Worm (Caenorhabditis elegans): ENCODE results near the gene fbxb-85.

Gene fbxb-85

ce11 chrIII:10818364-10818763, 30.4 kb downstream of the fbxb-85 start:
- TF ChIP-seq Y53F4B.3 (GFP tag; IDR thresholded peaks at IDR 0.05) (no peak), sea-2 (GFP tag; IDR thresholded peaks at IDR 0.05) (no peak), let-526 (GFP tag; IDR thresholded peaks at IDR 0.05) (peak; percentile 14; the same call in 1 of the 2 replicates), ZK185.1 (tag; optimal IDR thresholded peaks at IDR 0.05; ENCODE audit: poor library complexity, severe bottlenecking) (peak; percentile 69), madf-6 (GFP tag; IDR thresholded peaks at IDR 0.05) (peak; percentile 49), nhr-120 (GFP tag; IDR thresholded peaks at IDR 0.05) (no peak), rpc-1 (optimal IDR thresholded peaks at IDR 0.05) (no peak), rpc-1 (tag; optimal IDR thresholded peaks at IDR 0.05) (no peak), ztf-18 (tag; optimal IDR thresholded peaks at IDR 0.05) (peak; percentile 19), ceh-79 (tag; optimal IDR thresholded peaks at IDR 0.05) (no peak), F10E7.11 (tag; optimal IDR thresholded peaks at IDR 0.05) (no peak), Y95B8A.8 (GFP tag; IDR thresholded peaks at IDR 0.05) (0 out of 2 replicates have a peak, but pooled peaks have one; percentile 34), ztf-28 (GFP tag; IDR thresholded peaks at IDR 0.05) (no peak), snpc-4 (GFP tag; optimal IDR thresholded peaks at IDR 0.05) (peak; percentile 5), snpc-4 (tag; optimal IDR thresholded peaks at IDR 0.05) (peak in 2 of 4 experiments; percentile 30 to 31), madf-10 (tag; optimal IDR thresholded peaks at IDR 0.05) (peak; percentile 10), ceh-40 (GFP tag; IDR thresholded peaks at IDR 0.05) (no peak), attf-5 (GFP tag; optimal IDR thresholded peaks at IDR 0.05) (peak; percentile 49), lag-1 (GFP tag; IDR thresholded peaks at IDR 0.05) (no peak), ekl-4 (GFP tag; IDR thresholded peaks at IDR 0.05) (peak; percentile 50; the same call in 1 of the 2 replicates), mcd-1 (GFP tag; IDR thresholded peaks at IDR 0.05) (peak; percentile 60), K11D2.4 (GFP tag; IDR thresholded peaks at IDR 0.05) (0 out of 2 replicates have a peak, but pooled peaks have one; percentile 24), nfya-2 (GFP tag; IDR thresholded peaks at IDR 0.05) (no peak), snpc-3.4 (tag; optimal IDR thresholded peaks at IDR 0.05) (no peak), atf-7 (tag; optimal IDR thresholded peaks at IDR 0.05) (peak; percentile 51), ceh-91 (GFP tag; IDR thresholded peaks at IDR 0.05) (no peak), egrh-3 (GFP tag; IDR thresholded peaks at IDR 0.05) (peak; percentile 13; the same call in 1 of the 2 replicates), aptf-3 (GFP tag; IDR thresholded peaks at IDR 0.05) (no peak), bed-2 (GFP tag; IDR thresholded peaks at IDR 0.05) (no peak), nhr-80 (tag; optimal IDR thresholded peaks at IDR 0.05) (peak; percentile 71), tlf-1 (GFP tag; optimal IDR thresholded peaks at IDR 0.05) (peak; percentile 4), cebp-1 (GFP tag; IDR thresholded peaks at IDR 0.05) (no peak), cebp-1 (tag; optimal IDR thresholded peaks at IDR 0.05) (peak; percentile 69), zfh-2 (GFP tag; conservative IDR thresholded peaks at IDR 0.05) (peak; percentile 54; the same call in 1 of the 2 replicates), repo-1 (tag; optimal IDR thresholded peaks at IDR 0.05) (peak; percentile 12), ceh-27 (GFP tag; optimal IDR thresholded peaks at IDR 0.05) (peak; percentile 66), nfya-1 (tag; optimal IDR thresholded peaks at IDR 0.05; ENCODE audit: borderline replicate concordance, insufficient read depth) (no peak), aptf-2 (GFP tag; conservative IDR thresholded peaks at IDR 0.05) (no peak), lsl-1 (GFP tag; optimal IDR thresholded peaks at IDR 0.05) (no peak), ceh-58 (GFP tag; IDR thresholded peaks at IDR 0.05) (no peak), unc-130 (GFP tag; optimal IDR thresholded peaks at IDR 0.05) (no peak), T07F8.4 (tag; optimal IDR thresholded peaks at IDR 0.05) (no peak), F37B4.10 (GFP tag; IDR thresholded peaks at IDR 0.05) (no peak), ceh-100 (GFP tag; IDR thresholded peaks at IDR 0.05) (no peak), F23B12.7 (tag; optimal IDR thresholded peaks at IDR 0.05; ENCODE audit: insufficient read depth) (no peak), akir-1 (GFP tag; optimal IDR thresholded peaks at IDR 0.05) (no peak), Y67H2A.10 (GFP tag; conservative IDR thresholded peaks at IDR 0.05) (no peak), lin-35 (GFP tag; optimal IDR thresholded peaks at IDR 0.05) (peak in 1 of 3 experiments; percentile 18), nhr-90 (tag; optimal IDR thresholded peaks at IDR 0.05) (peak; percentile 14), K12H6.12 (tag; optimal IDR thresholded peaks at IDR 0.05) (peak; percentile 15)

Measured in whole organism, young adult.